Worm (Caenorhabditis elegans): ENCODE data around the gene H06I04.6.

DNA sequence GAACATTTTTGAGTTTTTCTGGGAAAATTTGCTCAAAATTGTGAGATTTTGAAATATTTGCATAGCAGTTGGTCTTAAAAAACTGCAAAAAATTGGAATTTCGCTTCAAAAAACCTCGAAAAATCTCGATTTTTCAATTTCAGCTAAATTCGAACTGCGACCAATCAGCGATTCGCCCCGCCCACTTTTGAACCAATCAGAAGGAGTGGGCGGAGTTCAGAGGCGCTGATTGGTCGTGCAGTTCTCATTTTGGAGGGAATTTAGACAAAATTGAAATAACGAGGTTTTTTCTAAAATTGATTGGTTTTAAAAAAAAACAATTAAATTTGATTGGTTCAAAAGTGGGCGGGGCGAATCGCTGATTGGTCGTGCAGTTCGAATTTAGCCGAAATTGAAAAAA lies 30.6 kb downstream of the H06I04.6 start:
- TF ChIP-seq ceh-2 (tag; optimal IDR thresholded peaks at IDR 0.05) (no peak), hlh-15 (tag; optimal IDR thresholded peaks at IDR 0.05) (no peak), che-1 (tag; optimal IDR thresholded peaks at IDR 0.05) (no peak), nhr-232 (tag; optimal IDR thresholded peaks at IDR 0.05) (no peak), ama-1 (optimal IDR thresholded peaks at IDR 0.05) (no peak), ceh-6 (GFP tag; optimal IDR thresholded peaks at IDR 0.05) (no peak), ttx-3 (tag; optimal IDR thresholded peaks at IDR 0.05) (no peak), F13H6.1 (tag; optimal IDR thresholded peaks at IDR 0.05) (no peak), ahr-1 (tag; optimal IDR thresholded peaks at IDR 0.05) (no peak), pha-4 (tag; optimal IDR thresholded peaks at IDR 0.05) (no peak), dmd-4 (tag; optimal IDR thresholded peaks at IDR 0.05; ENCODE audit: borderline replicate concordance) (no peak), pqm-1 (tag; optimal IDR thresholded peaks at IDR 0.05) (no peak), ceh-19 (GFP tag; optimal IDR thresholded peaks at IDR 0.05) (no peak)

Data from whole organism, late embryonic.